Worm (Caenorhabditis elegans) whole organism, young adult: ENCODE data around the gene rpl-15.

Experiments
- B0019.2 ChIP-seq: fragments of 200-800 bp; sonication (Bioruptor generic); conservative IDR thresholded peaks from 2 replicates; pipeline ENCODE4 v1.3.6; 2022; ENCODE audit warnings: missing genetic modification reagents, missing genetic modification characterization, missing compliant biosample characterization
- B0336.3 ChIP-seq: fragments of 200-800 bp; sonication (Bioruptor generic); IDR thresholded peaks from 2 replicates; pipeline ENCODE4 v1.3.6; 2022; ENCODE audit warnings: missing genetic modification characterization, missing compliant biosample characterization
- C06A6.2 ChIP-seq: fragments of 200-800 bp; sonication (Bioruptor generic); conservative IDR thresholded peaks from 2 replicates; pipeline ENCODE4 v1.3.6; 2022; ENCODE audit warnings: missing genetic modification characterization, missing compliant biosample characterization
- F22D6.2 ChIP-seq: sonication (generic microtip); optimal IDR thresholded peaks from 2 replicates; lab custom pipeline; 2016; ENCODE audit warnings: mild to moderate bottlenecking, missing genetic modification characterization, missing compliant biosample characterization
- F23B12.7 ChIP-seq: sonication (generic microtip); optimal IDR thresholded peaks from 2 replicates; lab custom pipeline; 2017; ENCODE audit warnings: missing genetic modification characterization, mild to moderate bottlenecking, missing compliant biosample characterization, antibody characterized with exemption, moderate library complexity; ENCODE audit not compliant: insufficient read depth
- F39B2.1 ChIP-seq: fragments of 200-800 bp; sonication (Bioruptor generic); IDR thresholded peaks from 2 replicates; pipeline ENCODE4 v1.3.6; 2022; ENCODE audit warnings: missing genetic modification reagents, missing genetic modification characterization, missing compliant biosample characterization
- F52B5.7 ChIP-seq: sonication (generic microtip); optimal IDR thresholded peaks from 2 replicates; lab custom pipeline; 2016; ENCODE audit warnings: mild to moderate bottlenecking, missing genetic modification characterization, missing compliant biosample characterization
- K12H6.12 ChIP-seq: fragments of 200-800 bp; sonication (Bioruptor generic); optimal IDR thresholded peaks from 2 replicates; lab custom pipeline; 2018; ENCODE audit warnings: mild to moderate bottlenecking, missing genetic modification characterization, missing compliant biosample characterization
- T07F8.4 ChIP-seq: sonication (generic microtip); optimal IDR thresholded peaks from 2 replicates; lab custom pipeline; 2016; ENCODE audit warnings: mild to moderate bottlenecking, missing genetic modification characterization, moderate library complexity, missing compliant biosample characterization
- Y53F4B.3 ChIP-seq: fragments of 200-800 bp; sonication (Bioruptor generic); IDR thresholded peaks from 2 replicates; pipeline ENCODE4 v1.3.6; 2022; ENCODE audit warnings: missing genetic modification reagents, missing genetic modification characterization, missing compliant biosample characterization
- Y56A3A.18 ChIP-seq: fragments of 200-800 bp; sonication (Bioruptor generic); IDR thresholded peaks from 2 replicates; pipeline ENCODE4 v1.3.6; 2022; ENCODE audit warnings: missing genetic modification reagents, missing genetic modification characterization, missing compliant biosample characterization
- Y95B8A.8 ChIP-seq: fragments of 200-800 bp; sonication (Bioruptor generic); IDR thresholded peaks from 2 replicates; pipeline ENCODE4 v1.3.6; 2022; ENCODE audit warnings: missing genetic modification reagents, missing genetic modification characterization, missing compliant biosample characterization
- aptf-2 ChIP-seq: fragments of 200-800 bp; sonication (Bioruptor generic); conservative IDR thresholded peaks from 2 replicates; pipeline ENCODE4 v1.3.6; 2022; ENCODE audit warnings: missing genetic modification reagents, missing genetic modification characterization, missing compliant biosample characterization
- aptf-3 ChIP-seq: fragments of 200-800 bp; sonication (Bioruptor generic); IDR thresholded peaks from 2 replicates; pipeline ENCODE4 v1.3.6; 2022; ENCODE audit warnings: missing genetic modification characterization, missing compliant biosample characterization
- athp-1 ChIP-seq: sonication (generic microtip); optimal IDR thresholded peaks from 2 replicates; lab custom pipeline; 2017; ENCODE audit warnings: mild to moderate bottlenecking, missing genetic modification characterization, missing compliant biosample characterization
- ccch-3 ChIP-seq: fragments of 200-800 bp; sonication (Bioruptor generic); optimal IDR thresholded peaks from 2 replicates; lab custom pipeline; 2018; ENCODE audit warnings: mild to moderate bottlenecking, missing genetic modification characterization, missing compliant biosample characterization
- ceh-58 ChIP-seq: fragments of 200-800 bp; sonication (Bioruptor generic); IDR thresholded peaks from 2 replicates; pipeline ENCODE4 v1.3.6; 2022; ENCODE audit warnings: missing genetic modification characterization, missing compliant biosample characterization
- chd-7 ChIP-seq: sonication (generic microtip); optimal IDR thresholded peaks from 2 replicates; lab custom pipeline; 2016; ENCODE audit warnings: mild to moderate bottlenecking, missing genetic modification characterization, moderate library complexity, missing compliant biosample characterization
- dpff-1 ChIP-seq: sonication (generic microtip); optimal IDR thresholded peaks from 2 replicates; lab custom pipeline; 2017; ENCODE audit warnings: mild to moderate bottlenecking, missing genetic modification characterization, missing compliant biosample characterization
- egl-18 ChIP-seq: fragments of 200-800 bp; sonication (Bioruptor generic); IDR thresholded peaks from 2 replicates; pipeline ENCODE4 v1.3.6; 2022; ENCODE audit warnings: missing genetic modification reagents, missing genetic modification characterization, missing compliant biosample characterization
- ekl-4 ChIP-seq: fragments of 200-800 bp; sonication (Bioruptor generic); IDR thresholded peaks from 2 replicates; pipeline ENCODE4 v1.3.6; 2022; ENCODE audit warnings: missing genetic modification reagents, missing genetic modification characterization, missing compliant biosample characterization
- gei-17 ChIP-seq: fragments of 200-800 bp; sonication (Bioruptor generic); optimal IDR thresholded peaks from 2 replicates; lab custom pipeline; 2018; ENCODE audit warnings: mild to moderate bottlenecking, missing genetic modification characterization, missing compliant biosample characterization
- hlh-12 ChIP-seq: sonication (generic microtip); optimal IDR thresholded peaks from 2 replicates; lab custom pipeline; 2016; ENCODE audit warnings: missing genetic modification characterization, missing compliant biosample characterization
- hlh-26 ChIP-seq: fragments of 200-800 bp; sonication (Bioruptor generic); conservative IDR thresholded peaks from 2 replicates; pipeline ENCODE4 v1.3.6; 2022; ENCODE audit warnings: missing genetic modification reagents, missing genetic modification characterization, missing compliant biosample characterization
- hmg-1.2 ChIP-seq: fragments of 200-800 bp; sonication (Bioruptor generic); IDR thresholded peaks from 2 replicates; pipeline ENCODE4 v1.3.6; 2022; ENCODE audit warnings: missing genetic modification reagents, missing genetic modification characterization, missing compliant biosample characterization
- hsf-1 ChIP-seq: fragments of 200-800 bp; sonication (Bioruptor generic); IDR thresholded peaks from 2 replicates; pipeline ENCODE4 v1.3.6; 2022; ENCODE audit warnings: missing genetic modification reagents, missing genetic modification characterization, missing compliant biosample characterization
- lag-1 ChIP-seq: fragments of 200-800 bp; sonication (Bioruptor generic); IDR thresholded peaks from 2 replicates; pipeline ENCODE4 v1.3.6; 2022; ENCODE audit warnings: missing genetic modification reagents, missing genetic modification characterization, missing compliant biosample characterization
- let-526 ChIP-seq: fragments of 200-800 bp; sonication (Bioruptor generic); IDR thresholded peaks from 2 replicates; pipeline ENCODE4 v1.3.6; 2022; ENCODE audit warnings: missing genetic modification reagents, missing genetic modification characterization, missing compliant biosample characterization
- lin-26 ChIP-seq: fragments of 200-800 bp; sonication (Bioruptor generic); IDR thresholded peaks from 2 replicates; pipeline ENCODE4 v1.3.6; 2022; ENCODE audit warnings: missing genetic modification reagents, missing genetic modification characterization, missing compliant biosample characterization
- lir-1 ChIP-seq: fragments of 200-800 bp; sonication (Bioruptor generic); conservative IDR thresholded peaks from 2 replicates; pipeline ENCODE4 v1.3.6; 2022; ENCODE audit warnings: missing genetic modification reagents, missing genetic modification characterization, missing compliant biosample characterization
- lsy-27 ChIP-seq: sonication (generic microtip); optimal IDR thresholded peaks from 2 replicates; lab custom pipeline; 2017; ENCODE audit warnings: missing genetic modification characterization, mild to moderate bottlenecking, missing compliant biosample characterization, antibody characterized with exemption, missing genotype, borderline replicate concordance; ENCODE audit not compliant: insufficient read depth
- madf-10 ChIP-seq: sonication (generic microtip); optimal IDR thresholded peaks from 2 replicates; lab custom pipeline; 2016; ENCODE audit warnings: mild to moderate bottlenecking, missing genetic modification characterization, missing compliant biosample characterization
- madf-8 ChIP-seq: fragments of 200-800 bp; sonication (Bioruptor generic); conservative IDR thresholded peaks from 2 replicates; pipeline ENCODE4 v1.3.6; 2022; ENCODE audit warnings: missing genetic modification reagents, missing genetic modification characterization, missing compliant biosample characterization
- mel-28 ChIP-seq: sonication (generic microtip); optimal IDR thresholded peaks from 2 replicates; lab custom pipeline; 2016; ENCODE audit warnings: borderline replicate concordance, mild to moderate bottlenecking, missing genetic modification characterization, missing compliant biosample characterization
- mxl-1 ChIP-seq: sonication (generic microtip); optimal IDR thresholded peaks from 2 replicates; lab custom pipeline; 2016; ENCODE audit warnings: missing genetic modification characterization, missing compliant biosample characterization
- rec-8 ChIP-seq, 2 experiments: sonication (generic microtip); optimal IDR thresholded peaks; 2 replicates each; lab custom pipeline; 2016; ENCODE audit warnings: mild to moderate bottlenecking in 2 of 2, missing genetic modification characterization in 2 of 2, missing genetic modification reagents in 2 of 2, missing genotype in 2 of 2, missing biosample characterization in 1 of 2, missing compliant biosample characterization in 1 of 2, moderate library complexity in 1 of 2
- repo-1 ChIP-seq: sonication (generic microtip); optimal IDR thresholded peaks from 2 replicates; lab custom pipeline; 2017; ENCODE audit warnings: mild to moderate bottlenecking, missing genetic modification characterization, missing compliant biosample characterization
- rpc-1 ChIP-seq, 2 experiments: fragments of 150-350 bp in 1 of 2; sonication (generic microtip) in 1 of 2; optimal IDR thresholded peaks; 2 replicates each; lab custom pipeline; 2014 to 2018; ENCODE audit warnings: missing biosample characterization in 1 of 2, missing genetic modification characterization in 1 of 2, missing genetic modification reagents in 1 of 2, missing genotype in 1 of 2
- sdz-38 ChIP-seq: sonication (generic microtip); optimal IDR thresholded peaks from 2 replicates; lab custom pipeline; 2016; ENCODE audit warnings: missing genotype, missing genetic modification characterization, missing compliant biosample characterization
- snpc-1.3 ChIP-seq: sonication (generic microtip); optimal IDR thresholded peaks from 2 replicates; lab custom pipeline; 2017; ENCODE audit warnings: missing genetic modification characterization, mild to moderate bottlenecking, missing compliant biosample characterization, antibody characterized with exemption, moderate library complexity, missing genotype, missing genetic modification reagents; ENCODE audit not compliant: insufficient read depth
- somi-1 ChIP-seq: fragments of 200-800 bp; sonication (Bioruptor generic); optimal IDR thresholded peaks from 2 replicates; lab custom pipeline; 2018; ENCODE audit warnings: mild to moderate bottlenecking, missing genetic modification characterization, missing compliant biosample characterization
- unc-130 ChIP-seq: sonication (generic microtip); optimal IDR thresholded peaks from 2 replicates; lab custom pipeline; 2016; ENCODE audit warnings: missing genetic modification reagents, missing genetic modification characterization, missing compliant biosample characterization
- unc-62 ChIP-seq: fragments of 150-350 bp; optimal IDR thresholded peaks from 2 replicates; lab custom pipeline; 2014; ENCODE audit warnings: missing biosample characterization, missing genetic modification reagents, missing genetic modification characterization
- ztf-26 ChIP-seq: sonication (generic microtip); optimal IDR thresholded peaks from 2 replicates; lab custom pipeline; 2017; ENCODE audit warnings: missing genetic modification characterization, missing compliant biosample characterization
- ztf-6 ChIP-seq: fragments of 200-800 bp; sonication (Bioruptor generic); IDR thresholded peaks from 2 replicates; pipeline ENCODE4 v1.3.6; 2022; ENCODE audit warnings: missing genetic modification reagents, missing genetic modification characterization, missing compliant biosample characterization

Gene rpl-15

DNA sequence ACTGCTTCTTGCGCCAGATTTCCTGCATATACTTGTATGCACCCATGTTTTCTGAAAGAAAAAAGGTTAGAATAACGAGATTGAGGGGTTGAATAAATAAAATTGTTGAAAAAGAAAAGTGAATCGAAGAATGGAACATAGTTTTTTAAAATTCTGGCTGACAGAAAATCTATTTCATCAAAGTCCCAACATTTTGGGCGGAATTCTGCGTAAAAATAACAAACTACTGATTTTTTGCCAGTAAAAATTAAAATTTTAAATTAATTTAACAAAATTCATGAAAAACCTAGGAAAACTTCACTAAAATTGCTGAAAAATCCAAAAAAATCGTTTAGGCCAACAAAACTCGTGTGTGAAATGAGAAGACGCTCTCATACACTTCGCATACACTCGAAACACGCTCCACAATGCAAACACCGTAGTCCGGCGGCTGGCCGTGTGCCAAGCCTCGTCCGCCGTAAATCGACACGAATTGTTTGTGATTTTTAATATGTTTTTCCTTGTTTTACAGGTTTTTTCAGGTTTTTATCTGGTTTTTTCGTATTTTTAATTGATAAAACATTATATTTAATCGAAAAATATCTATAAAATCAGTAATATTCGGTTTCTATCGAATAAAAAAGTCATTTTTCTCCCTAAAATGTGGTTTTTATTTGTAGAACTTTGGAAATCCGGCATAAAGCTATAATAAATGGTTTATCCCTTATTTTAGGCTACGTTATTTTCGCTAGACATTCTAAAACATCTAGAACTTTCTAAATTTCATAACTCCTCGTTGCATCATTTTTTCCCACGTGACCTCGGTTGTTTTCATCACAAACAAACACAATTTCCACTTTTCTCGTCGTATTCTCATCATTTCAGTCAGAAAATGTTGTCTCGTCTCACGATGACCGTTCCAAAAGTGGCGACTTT, at the start of gene rpl-15, which contains the start of gene K11H12.8 (continued):
- TF ChIP-seq somi-1 (GFP tag; lab: Kevin White, UChicago) = peak; percentile 100
- TF ChIP-seq hlh-26 (GFP tag; lab: Robert Waterston, UW) = no peak
- no peak for TF ChIP-seq F22D6.2 (tag; lab: Kevin White, UChicago)
- TF ChIP-seq B0336.3 (GFP tag; lab: Robert Waterston, UW) = peak; percentile 100
- TF ChIP-seq ceh-58 (GFP tag; lab: Robert Waterston, UW) = 0 out of 2 replicates have a peak, but pooled peaks have one; percentile 90
- TF ChIP-seq Y95B8A.8 (GFP tag; lab: Robert Waterston, UW) = peak; percentile 100
- peak; percentile 77; the same call in 1 of the 2 replicates for TF ChIP-seq aptf-3 (GFP tag; lab: Robert Waterston, UW)
- peak; percentile 99 for TF ChIP-seq Y56A3A.18 (GFP tag; lab: Robert Waterston, UW)
- peak; percentile 99 for TF ChIP-seq egl-18 (GFP tag; lab: Robert Waterston, UW)
- TF ChIP-seq lir-1 = peak; percentile 99
- peak; percentile 100 for TF ChIP-seq ztf-6 (GFP tag; lab: Robert Waterston, UW)
- TF ChIP-seq ztf-26 (tag; lab: Kevin White, UChicago) = peak; percentile 99
- peak; percentile 90; the same call in 1 of the 2 replicates for TF ChIP-seq lag-1
- TF ChIP-seq sdz-38 = no peak
- peak; percentile 93 for TF ChIP-seq F39B2.1 (GFP tag; lab: Robert Waterston, UW)
- TF ChIP-seq B0019.2 (GFP tag; lab: Robert Waterston, UW) = peak; percentile 100
- peak; percentile 99 for TF ChIP-seq ekl-4 (GFP tag; lab: Robert Waterston, UW)
- TF ChIP-seq athp-1 (tag; lab: Kevin White, UChicago) = peak; percentile 99
- TF ChIP-seq lsy-27 = peak; percentile 69
- TF ChIP-seq mxl-1 (tag; lab: Kevin White, UChicago) = peak; percentile 64
- TF ChIP-seq chd-7 (tag; lab: Kevin White, UChicago) = peak; percentile 98
- TF ChIP-seq gei-17 (GFP tag; lab: Kevin White, UChicago) = peak; percentile 92
- TF ChIP-seq repo-1 (tag; lab: Kevin White, UChicago) = peak; percentile 99
- peak; percentile 90 for TF ChIP-seq Y53F4B.3
- peak; percentile 96 for TF ChIP-seq aptf-2 (GFP tag; lab: Robert Waterston, UW)
- TF ChIP-seq lin-26 (GFP tag; lab: Robert Waterston, UW) = peak; percentile 96
- TF ChIP-seq F23B12.7 (tag; lab: Kevin White, UChicago) = peak; percentile 99
- peak; percentile 92 to 95 for TF ChIP-seq rec-8 (tag; optimal IDR thresholded peaks at IDR 0.05; lab: Kevin White, UChicago)
- TF ChIP-seq let-526 (GFP tag; lab: Robert Waterston, UW) = peak; percentile 99
- peak; percentile 97 for TF ChIP-seq madf-10
- TF ChIP-seq unc-130 = peak; percentile 98
- TF ChIP-seq madf-8 = peak; percentile 91
- TF ChIP-seq snpc-1.3 (tag; lab: Kevin White, UChicago) = peak; percentile 99
- peak; percentile 85 for TF ChIP-seq unc-62 (GFP tag; lab: Kevin White, UChicago)
- TF ChIP-seq mel-28 = peak; percentile 93

DNA sequence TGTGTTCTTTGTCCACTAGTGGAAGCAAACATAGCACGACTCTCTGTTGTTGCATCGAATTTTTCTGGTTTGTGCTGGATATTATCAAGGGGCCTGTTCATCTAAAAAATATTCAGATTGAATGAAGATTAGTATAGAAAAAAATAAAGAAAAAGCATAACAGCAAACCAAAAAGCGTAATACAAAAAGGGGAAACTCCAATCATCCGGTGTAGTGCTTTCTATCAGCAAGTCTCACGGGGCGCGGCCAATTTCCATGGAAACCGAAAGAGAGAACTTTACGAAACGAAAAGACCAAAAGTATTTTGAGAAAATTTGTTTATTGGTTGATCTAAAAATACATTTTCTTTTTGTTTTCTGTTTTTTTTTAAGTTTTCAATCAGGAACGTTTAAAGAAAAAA, 43.9 kb upstream of the rpl-15 start, which contains the start of gene Y55F3C.17:
Gene Y55F3C.17, minus strand, starts transcription at position 101 of the 400 bp plus-strand sequence.
- TF ChIP-seq dpff-1 (tag; lab: Kevin White, UChicago) (no peak), hmg-1.2 (GFP tag; lab: Robert Waterston, UW) (no peak), ceh-58 (GFP tag; lab: Robert Waterston, UW) (no peak), aptf-3 (GFP tag; lab: Robert Waterston, UW) (no peak), ccch-3 (no peak), C06A6.2 (GFP tag; lab: Robert Waterston, UW) (no peak), F52B5.7 (no peak), rpc-1 (optimal IDR thresholded peaks at IDR 0.05; lab: Kevin White, UChicago) (no peak), rpc-1 (tag; optimal IDR thresholded peaks at IDR 0.05; lab: Kevin White, UChicago) (no peak), Y53F4B.3 (no peak), unc-62 (GFP tag; lab: Kevin White, UChicago) (no peak), hsf-1 (GFP tag; lab: Robert Waterston, UW) (no peak), K12H6.12 (no peak), ekl-4 (GFP tag; lab: Robert Waterston, UW) (no peak), hlh-12 (tag; lab: Kevin White, UChicago) (no peak), T07F8.4 (no peak)
